Worm (Caenorhabditis elegans): Measurements from ENCODE around the gene F28B12.6.

The F28B12.6 gene

ce11 chrII:5966637-5967036, 26.0 kb downstream of the F28B12.6 start (continued):
- TF ChIP-seq Y5F2A.4 (GFP tag; optimal IDR thresholded peaks at IDR 0.05) (no peak), T20F7.1 (GFP tag; optimal IDR thresholded peaks at IDR 0.05) (no peak), nhr-28 (tag; optimal IDR thresholded peaks at IDR 0.05) (no peak), fkh-10 (GFP tag; optimal IDR thresholded peaks at IDR 0.05) (peak; percentile 24), dmd-8 (GFP tag; IDR thresholded peaks at IDR 0.05) (no peak), ceh-20 (GFP tag; IDR thresholded peaks at IDR 0.05) (no peak), snpc-4 (tag; optimal IDR thresholded peaks at IDR 0.05) (no peak), tra-1 (GFP tag; IDR thresholded peaks at IDR 0.05) (no peak), ztf-7 (tag; optimal IDR thresholded peaks at IDR 0.05) (no peak), ceh-44 (GFP tag; IDR thresholded peaks at IDR 0.05) (no peak), ZK337.2 (GFP tag; IDR thresholded peaks at IDR 0.05) (no peak), mes-2 (tag; optimal IDR thresholded peaks at IDR 0.05; ENCODE audit: poor library complexity, severe bottlenecking) (no peak), lsy-2 (tag; optimal IDR thresholded peaks at IDR 0.05) (peak in 1 of 2 experiments; percentile 44), spr-1 (tag; optimal IDR thresholded peaks at IDR 0.05) (no peak), hif-1 (tag; optimal IDR thresholded peaks at IDR 0.05) (no peak), aha-1 (tag) (peak; percentile 9), unc-39 (tag; optimal IDR thresholded peaks at IDR 0.05) (no peak), rbr-2 (tag; optimal IDR thresholded peaks at IDR 0.05) (no peak), R02D3.7 (tag; optimal IDR thresholded peaks at IDR 0.05) (no peak), nhr-25 (tag; optimal IDR thresholded peaks at IDR 0.05; ENCODE audit: borderline replicate concordance, insufficient read depth) (no peak), spr-3 (GFP tag; optimal IDR thresholded peaks at IDR 0.05) (no peak), lin-38 (GFP tag; IDR thresholded peaks at IDR 0.05) (no peak), nhr-102 (tag; optimal IDR thresholded peaks at IDR 0.05) (no peak), hmg-1.1 (GFP tag; IDR thresholded peaks at IDR 0.05) (peak; percentile 31; the same call in 1 of the 2 replicates), ztf-11 (tag; optimal IDR thresholded peaks at IDR 0.05) (no peak), pqm-1 (tag; optimal IDR thresholded peaks at IDR 0.05) (no peak)

- TF ChIP-seq snpc-4 (tag; optimal IDR thresholded peaks at IDR 0.05), result no peak
- no peak for TF ChIP-seq daf-16 (GFP tag; optimal IDR thresholded peaks at IDR 0.05)
- TF ChIP-seq daf-16 (tag; optimal IDR thresholded peaks at IDR 0.05), result no peak
- TF ChIP-seq Y48G9A.11 (GFP tag; IDR thresholded peaks at IDR 0.05), result no peak
- TF ChIP-seq jun-1 (tag; optimal IDR thresholded peaks at IDR 0.05), result no peak
- TF ChIP-seq lim-7 (GFP tag; IDR thresholded peaks at IDR 0.05), result no peak
- no peak for TF ChIP-seq set-16 (GFP tag; IDR thresholded peaks at IDR 0.05)
- no peak for TF ChIP-seq ztf-11 (tag; optimal IDR thresholded peaks at IDR 0.05)
- no peak for TF ChIP-seq cey-2 (tag; optimal IDR thresholded peaks at IDR 0.05; ENCODE audit: borderline replicate concordance, insufficient read depth)
- TF ChIP-seq F10B5.3 (tag; optimal IDR thresholded peaks at IDR 0.05), result no peak
- no peak for TF ChIP-seq ama-1 (optimal IDR thresholded peaks at IDR 0.05)
- no peak for TF ChIP-seq mes-2 (tag; optimal IDR thresholded peaks at IDR 0.05; ENCODE audit: poor library complexity, severe bottlenecking)
- no peak for TF ChIP-seq Y105C5A.15 (GFP tag; IDR thresholded peaks at IDR 0.05)
- TF ChIP-seq ztf-7 (tag; optimal IDR thresholded peaks at IDR 0.05), result no peak
- no peak for TF ChIP-seq zip-11 (GFP tag; IDR thresholded peaks at IDR 0.05)
- no peak for TF ChIP-seq nhr-111 (GFP tag; optimal IDR thresholded peaks at IDR 0.05)
- no peak for TF ChIP-seq ceh-32 (tag; optimal IDR thresholded peaks at IDR 0.05; ENCODE audit: poor library complexity)
- no peak for TF ChIP-seq lin-15B (tag; optimal IDR thresholded peaks at IDR 0.05)
These were observed 27.4 kb downstream of the F28B12.6 start, which contains the start of gene B0034.1 for ce11 chrII:5968037-5968436. B0034.1 (plus strand) TSS chrII:5968337.

- TF ChIP-seq unc-62 (GFP tag; optimal IDR thresholded peaks at IDR 0.05 in 1 of 2) (peak in 1 of 2 experiments; percentile 96), unc-62 (tag; optimal IDR thresholded peaks at IDR 0.05) (no peak), dve-1 (tag; optimal IDR thresholded peaks at IDR 0.05; ENCODE audit: insufficient read depth) (no peak), D1046.2 (GFP tag; IDR thresholded peaks at IDR 0.05) (no peak), egl-43 (GFP tag; IDR thresholded peaks at IDR 0.05) (no peak), aha-1 (tag) (peak; percentile 59)
These were observed 28.6 kb downstream of the F28B12.6 start, which contains the start of gene B0034.4 for ce11 chrII:5969303-5969702. B0034.4 (minus strand) TSS chrII:5969531.
